Worm (Caenorhabditis elegans) whole organism, L2 larva: ENCODE measurements around the gene C02B8.6.

Experiments used
- Y55F3AM.14 ChIP-seq: fragments of 200-800 bp; sonication (Bioruptor generic); optimal IDR thresholded peaks from 2 replicates; lab custom pipeline; 2018; ENCODE audit warnings: mild to moderate bottlenecking, missing genetic modification characterization, missing compliant biosample characterization
- lin-13 ChIP-seq: fragments of 150-350 bp; optimal IDR thresholded peaks from 2 replicates; lab custom pipeline; 2014; ENCODE audit warnings: missing biosample characterization, missing genetic modification reagents, missing genetic modification characterization
- nhr-12 ChIP-seq: fragments of 150-350 bp; optimal IDR thresholded peaks from 2 replicates; lab custom pipeline; 2014; ENCODE audit warnings: missing biosample characterization, missing genetic modification characterization
- unc-62 ChIP-seq: fragments of 150-350 bp; optimal IDR thresholded peaks from 2 replicates; lab custom pipeline; 2014; ENCODE audit warnings: missing biosample characterization, missing genetic modification reagents, missing genetic modification characterization

- no peak for TF ChIP-seq Y55F3AM.14
- no peak for TF ChIP-seq unc-62
- no peak for TF ChIP-seq lin-13 (GFP tag; lab: Kevin White, UChicago)
- TF ChIP-seq nhr-12 (tag; lab: Kevin White, UChicago), result no peak
Observed at ce11 chrX:8089916-8090315, 46.2 kb downstream of the C02B8.6 start.
